Worm (Caenorhabditis elegans): ENCODE data around the gene ZK381.62.

The ZK381.62 gene

ce11 chrIV:7011728-7012127 is 40.6 kb upstream of the ZK381.62 start, which contains the start of gene trxr-1:
Gene trxr-1, plus strand, starts transcription at chrIV:7011954.
- no peak for TF ChIP-seq tbx-11 (GFP tag; IDR thresholded peaks at IDR 0.05)
- TF ChIP-seq ama-1 (optimal IDR thresholded peaks at IDR 0.05): no peak
- TF ChIP-seq F13C5.2 (tag; optimal IDR thresholded peaks at IDR 0.05): no peak
- TF ChIP-seq hnd-1 (tag; optimal IDR thresholded peaks at IDR 0.05): no peak
- no peak for TF ChIP-seq flt-1 (GFP tag; IDR thresholded peaks at IDR 0.05)
- no peak for TF ChIP-seq scrt-1 (GFP tag; IDR thresholded peaks at IDR 0.05)

- TF ChIP-seq flt-1 (GFP tag; IDR thresholded peaks at IDR 0.05) (no peak), hmg-4 (GFP tag; optimal IDR thresholded peaks at IDR 0.05) (no peak), ceh-13 (GFP tag; optimal IDR thresholded peaks at IDR 0.05) (no peak), tra-4 (tag; optimal IDR thresholded peaks at IDR 0.05) (no peak), ama-1 (optimal IDR thresholded peaks at IDR 0.05) (no peak), B0310.2 (tag; optimal IDR thresholded peaks at IDR 0.05) (no peak)
These were observed 39.7 kb upstream of the ZK381.62 start, which contains the start of gene C25A8.1 for ce11 chrIV:7010835-7011234. Gene C25A8.1, plus strand, starts transcription at chrIV:7011135.

ce11 chrIV:7010195-7010594 is 39.1 kb upstream of the ZK381.62 start:
- no peak for TF ChIP-seq tra-4 (tag; optimal IDR thresholded peaks at IDR 0.05)
- no peak for TF ChIP-seq F13C5.2 (tag; optimal IDR thresholded peaks at IDR 0.05)
- TF ChIP-seq sea-1 (GFP tag; conservative IDR thresholded peaks at IDR 0.05): no peak
- TF ChIP-seq tbx-11 (GFP tag; IDR thresholded peaks at IDR 0.05): no peak
- TF ChIP-seq tbx-37 (GFP tag; conservative IDR thresholded peaks at IDR 0.05): no peak
- no peak for TF ChIP-seq hmg-4 (GFP tag; optimal IDR thresholded peaks at IDR 0.05)
- TF ChIP-seq hnd-1 (tag; optimal IDR thresholded peaks at IDR 0.05): no peak
- no peak for TF ChIP-seq ets-7 (tag; optimal IDR thresholded peaks at IDR 0.05)
- TF ChIP-seq ceh-36 (tag; optimal IDR thresholded peaks at IDR 0.05): no peak
- no peak for TF ChIP-seq pes-1 (GFP tag; IDR thresholded peaks at IDR 0.05)
- no peak for TF ChIP-seq aly-1 (tag; optimal IDR thresholded peaks at IDR 0.05)
- no peak for TF ChIP-seq ama-1 (optimal IDR thresholded peaks at IDR 0.05)
- TF ChIP-seq ceh-13 (GFP tag; optimal IDR thresholded peaks at IDR 0.05): no peak
- TF ChIP-seq scrt-1 (GFP tag; IDR thresholded peaks at IDR 0.05): no peak
- no peak for TF ChIP-seq hmbx-1 (tag; optimal IDR thresholded peaks at IDR 0.05)

ce11 chrIV:7009531-7009930 is 38.4 kb upstream of the ZK381.62 start, which contains the start of gene C25A8.2:
Gene C25A8.2, plus strand, starts transcription at chrIV:7009831.
- TF ChIP-seq pes-1 (GFP tag; IDR thresholded peaks at IDR 0.05) (no peak), ceh-36 (tag; optimal IDR thresholded peaks at IDR 0.05) (no peak), ceh-13 (GFP tag; optimal IDR thresholded peaks at IDR 0.05) (no peak), flt-1 (GFP tag; IDR thresholded peaks at IDR 0.05) (no peak), tbx-37 (GFP tag; conservative IDR thresholded peaks at IDR 0.05) (no peak), hnd-1 (tag; optimal IDR thresholded peaks at IDR 0.05) (no peak), scrt-1 (GFP tag; IDR thresholded peaks at IDR 0.05) (no peak), tra-4 (tag; optimal IDR thresholded peaks at IDR 0.05) (no peak), hmbx-1 (tag; optimal IDR thresholded peaks at IDR 0.05) (no peak), F13C5.2 (tag; optimal IDR thresholded peaks at IDR 0.05) (no peak), hmg-4 (GFP tag; optimal IDR thresholded peaks at IDR 0.05) (no peak), aly-1 (tag; optimal IDR thresholded peaks at IDR 0.05) (no peak), sea-1 (GFP tag; conservative IDR thresholded peaks at IDR 0.05) (no peak), tbx-11 (GFP tag; IDR thresholded peaks at IDR 0.05) (no peak), ama-1 (optimal IDR thresholded peaks at IDR 0.05) (no peak), ets-7 (tag; optimal IDR thresholded peaks at IDR 0.05) (no peak), B0310.2 (tag; optimal IDR thresholded peaks at IDR 0.05) (no peak)

ce11 chrIV:7003323-7003722 is 32.2 kb upstream of the ZK381.62 start, which contains the start of gene cht-3:
Gene cht-3, plus strand, starts transcription at chrIV:7003623.
- TF ChIP-seq ama-1 (optimal IDR thresholded peaks at IDR 0.05): no peak
- no peak for TF ChIP-seq tbx-11 (GFP tag; IDR thresholded peaks at IDR 0.05)
- TF ChIP-seq scrt-1 (GFP tag; IDR thresholded peaks at IDR 0.05): no peak
- no peak for TF ChIP-seq aly-1 (tag; optimal IDR thresholded peaks at IDR 0.05)
- no peak for TF ChIP-seq hmbx-1 (tag; optimal IDR thresholded peaks at IDR 0.05)
- no peak for TF ChIP-seq ets-7 (tag; optimal IDR thresholded peaks at IDR 0.05)
- TF ChIP-seq ceh-36 (tag; optimal IDR thresholded peaks at IDR 0.05): no peak
- TF ChIP-seq hnd-1 (tag; optimal IDR thresholded peaks at IDR 0.05): no peak
- TF ChIP-seq F13C5.2 (tag; optimal IDR thresholded peaks at IDR 0.05): no peak
- TF ChIP-seq tra-4 (tag; optimal IDR thresholded peaks at IDR 0.05): no peak
- TF ChIP-seq ceh-13 (GFP tag; optimal IDR thresholded peaks at IDR 0.05): no peak
- TF ChIP-seq hmg-4 (GFP tag; optimal IDR thresholded peaks at IDR 0.05): no peak
- no peak for TF ChIP-seq B0310.2 (tag; optimal IDR thresholded peaks at IDR 0.05)
- no peak for TF ChIP-seq pes-1 (GFP tag; IDR thresholded peaks at IDR 0.05)
- TF ChIP-seq flt-1 (GFP tag; IDR thresholded peaks at IDR 0.05): no peak
- no peak for TF ChIP-seq sea-1 (GFP tag; conservative IDR thresholded peaks at IDR 0.05)
- TF ChIP-seq tbx-37 (GFP tag; conservative IDR thresholded peaks at IDR 0.05): no peak

ce11 chrIV:6999206-6999605 is 28.1 kb upstream of the ZK381.62 start, which contains the start of gene C25A8.5:
Gene C25A8.5, plus strand, starts transcription at chrIV:6999506.
- TF ChIP-seq aly-1 (tag; optimal IDR thresholded peaks at IDR 0.05) (no peak), F13C5.2 (tag; optimal IDR thresholded peaks at IDR 0.05) (no peak), flt-1 (GFP tag; IDR thresholded peaks at IDR 0.05) (no peak), tra-4 (tag; optimal IDR thresholded peaks at IDR 0.05) (no peak), tbx-37 (GFP tag; conservative IDR thresholded peaks at IDR 0.05) (no peak), hmg-4 (GFP tag; optimal IDR thresholded peaks at IDR 0.05) (no peak), tbx-11 (GFP tag; IDR thresholded peaks at IDR 0.05) (no peak), ceh-36 (tag; optimal IDR thresholded peaks at IDR 0.05) (no peak), scrt-1 (GFP tag; IDR thresholded peaks at IDR 0.05) (no peak), pes-1 (GFP tag; IDR thresholded peaks at IDR 0.05) (no peak), sea-1 (GFP tag; conservative IDR thresholded peaks at IDR 0.05) (no peak), ceh-13 (GFP tag; optimal IDR thresholded peaks at IDR 0.05) (no peak), ets-7 (tag; optimal IDR thresholded peaks at IDR 0.05) (no peak)

- no peak for TF ChIP-seq hmbx-1 (tag; optimal IDR thresholded peaks at IDR 0.05)
- no peak for TF ChIP-seq tbx-37 (GFP tag; conservative IDR thresholded peaks at IDR 0.05)
- no peak for TF ChIP-seq tra-4 (tag; optimal IDR thresholded peaks at IDR 0.05)
- no peak for TF ChIP-seq sea-1 (GFP tag; conservative IDR thresholded peaks at IDR 0.05)
- TF ChIP-seq aly-1 (tag; optimal IDR thresholded peaks at IDR 0.05): no peak
- TF ChIP-seq ceh-36 (tag; optimal IDR thresholded peaks at IDR 0.05): no peak
- TF ChIP-seq ceh-13 (GFP tag; optimal IDR thresholded peaks at IDR 0.05): no peak
- no peak for TF ChIP-seq hnd-1 (tag; optimal IDR thresholded peaks at IDR 0.05)
- TF ChIP-seq ama-1 (optimal IDR thresholded peaks at IDR 0.05): no peak
- TF ChIP-seq pes-1 (GFP tag; IDR thresholded peaks at IDR 0.05): no peak
- no peak for TF ChIP-seq scrt-1 (GFP tag; IDR thresholded peaks at IDR 0.05)
- TF ChIP-seq ets-7 (tag; optimal IDR thresholded peaks at IDR 0.05): no peak
- TF ChIP-seq B0310.2 (tag; optimal IDR thresholded peaks at IDR 0.05): no peak
- TF ChIP-seq F13C5.2 (tag; optimal IDR thresholded peaks at IDR 0.05): no peak
These were observed 26.8 kb upstream of the ZK381.62 start for ce11 chrIV:6997918-6998317.

Measured in whole organism, early embryonic.